Worm (Caenorhabditis elegans): Measurements from ENCODE around the gene T09D3.9.

DNA sequence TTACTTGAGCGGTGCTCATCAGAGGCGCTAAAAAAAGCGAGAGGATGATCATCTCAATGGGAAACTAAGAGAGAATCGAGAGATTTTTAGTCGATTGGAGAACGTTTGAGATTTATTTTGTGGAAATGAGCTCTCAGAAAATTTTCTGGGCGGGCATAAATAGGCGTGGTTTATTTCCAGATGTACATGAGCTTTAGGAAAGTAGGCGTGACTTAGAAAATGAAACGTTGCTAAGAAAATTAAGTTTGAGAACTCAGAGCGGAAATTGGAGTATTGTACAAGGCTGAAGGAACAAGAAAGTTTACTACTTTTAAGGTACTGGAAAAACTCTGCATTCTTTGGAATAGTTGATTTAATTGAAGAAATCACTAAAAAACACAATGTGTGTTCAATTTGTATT is at the start of gene T09D3.9:
- TF ChIP-seq ztf-23 (GFP tag; IDR thresholded peaks at IDR 0.05), result no peak
- no peak for TF ChIP-seq tab-1 (GFP tag; IDR thresholded peaks at IDR 0.05)
- TF ChIP-seq flt-1 (GFP tag; IDR thresholded peaks at IDR 0.05), result no peak
- TF ChIP-seq klf-2 (GFP tag; conservative IDR thresholded peaks at IDR 0.05), result no peak
- TF ChIP-seq med-1 (GFP tag; optimal IDR thresholded peaks at IDR 0.05; ENCODE audit: insufficient read depth), result no peak
- no peak for TF ChIP-seq ztf-29 (GFP tag; IDR thresholded peaks at IDR 0.05)

All from whole organism, midembryonic.